Fruit fly (Drosophila melanogaster) whole organism, embryonic: Measurements from ENCODE around the gene Mec2.

ENCODE experiments used
- Ada2b ChIP-seq: fragments of 200-800 bp; sonication (Bioruptor generic); IDR thresholded peaks from 2 replicates; pipeline ENCODE4 v1.3.6; 2022; ENCODE audit warnings: missing biosample characterization, missing genetic modification characterization
- Adf1 ChIP-seq: fragments of 200-800 bp; sonication (Bioruptor generic); IDR thresholded peaks from 2 replicates; pipeline ENCODE4 v1.3.6; 2022; ENCODE audit warnings: missing biosample characterization, missing genetic modification characterization
- Atf3 ChIP-seq: fragments of 200-800 bp; sonication (Bioruptor generic); optimal IDR thresholded peaks from 3 replicates; lab custom pipeline; 2016; ENCODE audit warnings: missing biosample characterization, missing genetic modification characterization
- B-H1 ChIP-seq: fragments of 200-800 bp; sonication (Bioruptor generic); IDR thresholded peaks from 3 replicates; pipeline ENCODE4 v1.3.6; 2022; ENCODE audit warnings: missing biosample characterization, missing genetic modification characterization
- CG10209 ChIP-seq: fragments of 200-800 bp; sonication (Bioruptor generic); optimal IDR thresholded peaks from 3 replicates; lab custom pipeline; 2017; ENCODE audit warnings: missing biosample characterization, mild to moderate bottlenecking, missing genetic modification characterization, missing genetic modification reagents
- CG10267 ChIP-seq: fragments of 200-800 bp; sonication (Bioruptor generic); optimal IDR thresholded peaks from 2 replicates; lab custom pipeline; 2018; ENCODE audit warnings: missing biosample characterization, mild to moderate bottlenecking, missing genetic modification characterization, moderate library complexity
- CG10979 ChIP-seq: fragments of 200-800 bp; sonication (Bioruptor generic); optimal IDR thresholded peaks from 2 replicates; lab custom pipeline; 2018; ENCODE audit warnings: missing biosample characterization, mild to moderate bottlenecking, missing genetic modification characterization, moderate library complexity
- CG12104 ChIP-seq: fragments of 200-800 bp; sonication (Bioruptor generic); optimal IDR thresholded peaks from 3 replicates; lab custom pipeline; 2016; ENCODE audit warnings: missing biosample characterization, missing genetic modification characterization
- CG12942 ChIP-seq: fragments of 200-800 bp; sonication (Bioruptor generic); optimal IDR thresholded peaks from 3 replicates; lab custom pipeline; 2016; ENCODE audit warnings: missing biosample characterization, missing genetic modification characterization
- CG14014 ChIP-seq: fragments of 200-800 bp; sonication (Bioruptor generic); IDR thresholded peaks from 2 replicates; pipeline ENCODE4 v1.3.6; 2022; ENCODE audit warnings: missing biosample characterization, missing genetic modification characterization
- CG15696 ChIP-seq: fragments of 200-800 bp; sonication (Bioruptor generic); optimal IDR thresholded peaks from 2 replicates; lab custom pipeline; 2019; ENCODE audit warnings: missing biosample characterization, mild to moderate bottlenecking, missing genetic modification characterization, moderate library complexity
- CG1647 ChIP-seq: fragments of 200-800 bp; sonication (Bioruptor generic); optimal IDR thresholded peaks from 3 replicates; lab custom pipeline; 2016; ENCODE audit warnings: missing biosample characterization, missing genetic modification characterization
- CG17328 ChIP-seq: fragments of 200-800 bp; sonication (Bioruptor generic); IDR thresholded peaks from 2 replicates; pipeline ENCODE4 v1.3.6; 2022; ENCODE audit warnings: missing biosample characterization, missing genetic modification characterization
- CG17385 ChIP-seq: fragments of 200-800 bp; sonication (Bioruptor generic); optimal IDR thresholded peaks from 3 replicates; lab custom pipeline; 2018; ENCODE audit warnings: missing biosample characterization, mild to moderate bottlenecking, missing genetic modification characterization
- CG31441 ChIP-seq: fragments of 200-800 bp; sonication (Bioruptor generic); IDR thresholded peaks from 2 replicates; pipeline ENCODE4 v1.3.6; 2022; ENCODE audit warnings: missing biosample characterization, missing genetic modification characterization
- CG3163 ChIP-seq: fragments of 200-800 bp; sonication (Bioruptor generic); optimal IDR thresholded peaks from 3 replicates; lab custom pipeline; 2016; ENCODE audit warnings: missing biosample characterization, missing genetic modification characterization
- CG3407 ChIP-seq: fragments of 200-800 bp; sonication (Bioruptor generic); optimal IDR thresholded peaks from 2 replicates; lab custom pipeline; 2018; ENCODE audit warnings: missing biosample characterization, mild to moderate bottlenecking, missing genetic modification characterization
- CG3838 ChIP-seq: fragments of 200-800 bp; sonication (Bioruptor generic); optimal IDR thresholded peaks from 3 replicates; lab custom pipeline; 2016; ENCODE audit warnings: missing biosample characterization, missing genetic modification characterization
- CG43689 ChIP-seq: fragments of 200-800 bp; sonication (Bioruptor generic); IDR thresholded peaks from 2 replicates; pipeline ENCODE4 v1.3.6; 2022; ENCODE audit warnings: missing biosample characterization, missing genetic modification characterization
- CG5953 ChIP-seq: fragments of 200-800 bp; sonication (Bioruptor generic); IDR thresholded peaks from 2 replicates; pipeline ENCODE4 v1.3.6; 2022; ENCODE audit warnings: missing biosample characterization, missing genetic modification characterization
- CG7357 ChIP-seq: fragments of 200-800 bp; sonication (Bioruptor generic); IDR thresholded peaks from 3 replicates; pipeline ENCODE4 v1.3.6; 2022; ENCODE audit warnings: missing biosample characterization, missing genetic modification characterization
- CHES-1-like ChIP-seq: fragments of 200-800 bp; sonication (Bioruptor generic); optimal IDR thresholded peaks from 2 replicates; lab custom pipeline; 2016; ENCODE audit warnings: missing biosample characterization, missing genetic modification characterization
- Dbx ChIP-seq: fragments of 200-800 bp; sonication (Bioruptor generic); IDR thresholded peaks from 3 replicates; pipeline ENCODE4 v1.3.6; 2022; ENCODE audit warnings: missing biosample characterization, missing genetic modification characterization
- Doc2 ChIP-seq: fragments of 200-800 bp; sonication (Bioruptor generic); IDR thresholded peaks from 2 replicates; pipeline ENCODE4 v1.3.6; 2022; ENCODE audit warnings: missing biosample characterization, missing genetic modification characterization
- ERR ChIP-seq: fragments of 200-800 bp; sonication (Bioruptor generic); optimal IDR thresholded peaks from 2 replicates; lab custom pipeline; 2016; ENCODE audit warnings: missing biosample characterization, missing genetic modification characterization
- Hr39 ChIP-seq: fragments of >200 bp; optimal IDR thresholded peaks from 2 replicates; lab custom pipeline; 2017
- Hsf ChIP-seq: fragments of 200-800 bp; sonication (Bioruptor generic); optimal IDR thresholded peaks from 3 replicates; lab custom pipeline; 2016; ENCODE audit warnings: missing biosample characterization, missing genetic modification characterization
- Mad ChIP-seq: fragments of 200-800 bp; sonication (Bioruptor generic); optimal IDR thresholded peaks from 2 replicates; lab custom pipeline; 2016; ENCODE audit warnings: missing biosample characterization, missing genetic modification characterization
- Mes4 ChIP-seq: fragments of 200-800 bp; sonication (Bioruptor generic); optimal IDR thresholded peaks from 2 replicates; lab custom pipeline; 2016; ENCODE audit warnings: missing biosample characterization, missing genetic modification characterization
- NC2β ChIP-seq: fragments of 200-800 bp; sonication (Bioruptor generic); optimal IDR thresholded peaks from 2 replicates; lab custom pipeline; 2016; ENCODE audit warnings: missing biosample characterization, missing genetic modification characterization
- PHDP ChIP-seq: fragments of 200-800 bp; sonication (Bioruptor generic); optimal IDR thresholded peaks from 3 replicates; lab custom pipeline; 2018; ENCODE audit warnings: missing biosample characterization, mild to moderate bottlenecking, missing genetic modification characterization, moderate library complexity
- TFAM ChIP-seq: fragments of 200-800 bp; sonication (Bioruptor generic); optimal IDR thresholded peaks from 2 replicates; lab custom pipeline; 2017; ENCODE audit warnings: missing biosample characterization, missing genetic modification characterization, inconsistent platforms
- Trl ChIP-seq, 3 experiments: fragments of >200 bp in 2 of 3; fragments of 200-800 bp in 1 of 3; sonication (Bioruptor generic) in 1 of 3; optimal IDR thresholded peaks; 2 replicates in 1 of 3; 3 replicates in 2 of 3; lab custom pipeline; 2016 to 2017; ENCODE audit warnings: missing biosample characterization in 1 of 3, missing genetic modification characterization in 1 of 3
- bsh ChIP-seq, 2 experiments: fragments of 200-800 bp; sonication (Bioruptor generic); optimal IDR thresholded peaks; 2 replicates each; lab custom pipeline; 2017 to 2018; ENCODE audit warnings: mild to moderate bottlenecking in 2 of 2, missing biosample characterization in 2 of 2, missing genetic modification characterization in 2 of 2, moderate library complexity in 1 of 2
- chn ChIP-seq: fragments of 200-800 bp; sonication (Bioruptor generic); optimal IDR thresholded peaks from 2 replicates; lab custom pipeline; 2016; ENCODE audit warnings: missing biosample characterization, missing genetic modification characterization
- corto ChIP-seq: fragments of 200-800 bp; sonication (Bioruptor generic); optimal IDR thresholded peaks from 2 replicates; lab custom pipeline; 2016; ENCODE audit warnings: missing biosample characterization, mild to moderate bottlenecking, missing genetic modification characterization, moderate library complexity
- dpn ChIP-seq, 2 experiments: fragments of 200-800 bp; sonication (Bioruptor generic); optimal IDR thresholded peaks; 3 replicates each; lab custom pipeline; 2016; ENCODE audit warnings: missing biosample characterization in 2 of 2, missing genetic modification characterization in 2 of 2
- ems ChIP-seq: fragments of 200-800 bp; sonication (Bioruptor generic); optimal IDR thresholded peaks from 3 replicates; lab custom pipeline; 2016; ENCODE audit warnings: missing biosample characterization, missing genetic modification characterization
- hb ChIP-seq: fragments of 200-800 bp; sonication (Bioruptor generic); IDR thresholded peaks from 3 replicates; pipeline ENCODE4 v1.3.6; 2022; ENCODE audit warnings: missing biosample characterization, missing genetic modification characterization; ENCODE audit not compliant: partially characterized antibody
- mam ChIP-seq: fragments of 200-800 bp; sonication (Bioruptor generic); optimal IDR thresholded peaks from 3 replicates; lab custom pipeline; 2016; ENCODE audit warnings: missing biosample characterization, missing genetic modification characterization
- org-1 ChIP-seq: fragments of 200-800 bp; sonication (Bioruptor generic); optimal IDR thresholded peaks from 2 replicates; lab custom pipeline; 2017; ENCODE audit warnings: missing biosample characterization, missing genetic modification characterization
- ranshi ChIP-seq: fragments of 200-800 bp; sonication (Bioruptor generic); IDR thresholded peaks from 2 replicates; pipeline ENCODE4 v1.3.6; 2022; ENCODE audit warnings: missing biosample characterization, missing genetic modification characterization
- repo ChIP-seq: fragments of 200-800 bp; sonication (Bioruptor generic); optimal IDR thresholded peaks from 2 replicates; lab custom pipeline; 2016; ENCODE audit warnings: missing biosample characterization, missing genetic modification characterization
- sd ChIP-seq: fragments of 200-800 bp; sonication (Bioruptor generic); optimal IDR thresholded peaks from 3 replicates; lab custom pipeline; 2018; ENCODE audit warnings: missing biosample characterization, mild to moderate bottlenecking, missing genetic modification characterization, moderate library complexity
- sens-2 ChIP-seq: fragments of 200-800 bp; sonication (Bioruptor generic); IDR thresholded peaks from 2 replicates; pipeline ENCODE4 v1.3.6; 2022; ENCODE audit warnings: missing biosample characterization, missing genetic modification characterization
- seq ChIP-seq: fragments of 200-800 bp; sonication (Bioruptor generic); IDR thresholded peaks from 2 replicates; pipeline ENCODE4 v1.3.6; 2022; ENCODE audit warnings: missing biosample characterization, missing genetic modification characterization
- sob ChIP-seq: fragments of 200-800 bp; sonication (Bioruptor generic); IDR thresholded peaks from 2 replicates; pipeline ENCODE4 v1.3.6; 2022; ENCODE audit warnings: missing biosample characterization, missing genetic modification characterization
- stc ChIP-seq: fragments of 200-800 bp; sonication (Bioruptor generic); IDR thresholded peaks from 2 replicates; pipeline ENCODE4 v1.3.6; 2022; ENCODE audit warnings: missing biosample characterization, missing genetic modification characterization
- sug ChIP-seq: fragments of 200-800 bp; optimal IDR thresholded peaks from 2 replicates; lab custom pipeline; 2019; ENCODE audit warnings: missing biosample characterization, mild to moderate bottlenecking, missing genetic modification characterization, moderate library complexity
- wek ChIP-seq: fragments of 200-800 bp; sonication (Bioruptor generic); optimal IDR thresholded peaks from 3 replicates; lab custom pipeline; 2018; ENCODE audit warnings: missing biosample characterization, mild to moderate bottlenecking, missing genetic modification characterization, moderate library complexity
- z ChIP-seq: fragments of 200-800 bp; sonication (Bioruptor generic); IDR thresholded peaks from 3 replicates; pipeline ENCODE4 v1.3.6; 2022; ENCODE audit warnings: missing biosample characterization, missing genetic modification characterization

Gene Mec2

DNA sequence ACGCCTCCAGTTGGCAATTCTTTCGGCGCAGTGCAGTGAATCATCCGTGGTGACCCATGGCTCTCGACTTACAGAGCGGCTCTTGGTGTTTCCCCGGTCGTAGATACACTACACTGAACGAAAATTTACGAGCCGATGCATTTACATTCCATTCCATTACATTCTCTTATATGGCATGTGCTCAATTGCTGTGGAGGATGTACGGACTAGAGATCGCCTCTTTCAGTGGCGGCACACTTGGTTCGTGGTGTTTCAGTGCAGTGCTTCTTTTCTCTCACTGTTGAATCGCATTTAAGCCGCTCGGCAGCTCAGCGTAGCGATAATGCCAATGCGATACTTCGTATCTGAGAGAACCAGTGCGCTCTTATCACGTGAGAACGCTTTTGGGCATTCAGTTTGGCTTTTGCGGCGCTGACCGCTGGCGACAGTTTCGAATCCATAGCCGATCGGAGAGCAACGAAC lies at the start of gene Mec2:
Mec2 (plus strand) TSS at position 412 of the 462 bp plus-strand sequence.
- TF ChIP-seq chn (GFP tag; lab: Kevin White, UChicago) (peak; percentile 49), Atf3 (GFP tag; lab: Kevin White, UChicago) (peak; percentile 20), sob (GFP tag; lab: Robert Waterston, UW) (peak; percentile 25; the same call in 1 of the 2 replicates), CG14014 (GFP tag; lab: Robert Waterston, UW) (peak; percentile 57), Mad (GFP tag; lab: Kevin White, UChicago) (peak; percentile 1), wek (GFP tag; lab: Kevin White, UChicago) (peak; percentile 8), CG10267 (tag; lab: Kevin White, UChicago) (peak; percentile 2), Hr39 (no peak), ranshi (GFP tag; lab: Robert Waterston, UW) (0 out of 2 replicates have a peak, but pooled peaks have one; percentile 34), seq (GFP tag; lab: Robert Waterston, UW) (peak; percentile 47; the same call in 1 of the 2 replicates), B-H1 (no peak), hb (GFP tag; lab: Robert Waterston, UW) (no peak), CG12104 (GFP tag; lab: Kevin White, UChicago) (no peak), org-1 (peak; percentile 47), sug (tag; lab: Kevin White, UChicago) (no peak), CG5953 (peak; percentile 50; the same call in 1 of the 2 replicates), CG1647 (GFP tag; lab: Kevin White, UChicago) (peak; percentile 0), repo (no peak), Mes4 (peak; percentile 17), stc (GFP tag; lab: Robert Waterston, UW) (0 out of 2 replicates have a peak, but pooled peaks have one; percentile 19), dpn (GFP tag; optimal IDR thresholded peaks at IDR 0.05; lab: Kevin White, UChicago) (peak; percentile 9 to 79), TFAM (GFP tag; lab: Kevin White, UChicago) (no peak), mam (peak; percentile 27), Ada2b (GFP tag; lab: Robert Waterston, UW) (peak; percentile 37; the same call in 1 of the 2 replicates), CG10979 (tag; lab: Kevin White, UChicago) (peak; percentile 39), CG10209 (no peak), PHDP (tag; lab: Kevin White, UChicago) (peak; percentile 50), Adf1 (peak; percentile 26; the same call in 1 of the 2 replicates), ERR (GFP tag; lab: Kevin White, UChicago) (no peak), CG43689 (GFP tag; lab: Robert Waterston, UW) (no peak), bsh (GFP tag; optimal IDR thresholded peaks at IDR 0.05; lab: Kevin White, UChicago) (peak; percentile 17 to 70), CG12942 (GFP tag; lab: Kevin White, UChicago) (peak; percentile 58), NC2β (GFP tag; lab: Kevin White, UChicago) (peak; percentile 5), CG31441 (peak; percentile 15; the same call in 1 of the 2 replicates), Hsf (GFP tag; lab: Kevin White, UChicago) (peak; percentile 40), Dbx (GFP tag; lab: Robert Waterston, UW) (no peak), ems (GFP tag; lab: Kevin White, UChicago) (peak; percentile 26), CG3838 (GFP tag; lab: Kevin White, UChicago) (no peak), CG7357 (0 out of 3 replicates have a peak, but pooled peaks have one; percentile 41), z (GFP tag; lab: Robert Waterston, UW) (no peak), CG3163 (peak; percentile 32), CG17328 (GFP tag; lab: Robert Waterston, UW) (peak; percentile 62), CG15696 (tag; lab: Kevin White, UChicago) (no peak), CG3407 (peak; percentile 19), corto (GFP tag; lab: Kevin White, UChicago) (peak; percentile 52), Doc2 (GFP tag; lab: Robert Waterston, UW) (no peak), CG17385 (GFP tag; lab: Kevin White, UChicago) (peak; percentile 41), Trl (optimal IDR thresholded peaks at IDR 0.05; lab: Kevin White, UChicago) (no peak), Trl (GFP tag; optimal IDR thresholded peaks at IDR 0.05; lab: Kevin White, UChicago) (no peak), sens-2 (GFP tag; lab: Robert Waterston, UW) (no peak), CHES-1-like (peak; percentile 58), sd (tag; lab: Kevin White, UChicago) (peak; percentile 46)
